Fruit fly (Drosophila melanogaster): ENCODE results near the gene CAH8.

CAH8 gene

DNA sequence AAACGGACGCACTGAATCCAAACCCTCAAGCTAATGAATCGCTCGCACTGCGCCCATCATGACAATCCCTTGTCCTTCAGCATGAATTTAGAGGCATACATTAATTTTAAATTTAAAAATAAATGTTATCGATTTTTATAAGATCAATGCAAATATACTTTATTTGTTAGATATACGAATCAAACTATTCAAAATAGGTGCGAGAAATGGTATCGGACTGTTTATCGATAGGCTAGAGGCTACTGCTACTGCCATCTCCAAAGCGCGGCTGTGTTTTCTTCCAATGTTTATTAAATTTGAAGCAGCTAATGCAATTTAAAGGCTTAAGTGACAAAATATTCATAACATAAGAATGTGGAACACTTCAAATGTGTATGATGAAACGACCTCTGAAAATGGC is 8.4 kb downstream of the CAH8 start, which contains the start of gene CG43342 (continued):
- no peak for TF ChIP-seq CG7271 (tag; optimal IDR thresholded peaks at IDR 0.05)
- no peak for TF ChIP-seq emc (GFP tag; optimal IDR thresholded peaks at IDR 0.05)
- no peak for TF ChIP-seq gem (tag; optimal IDR thresholded peaks at IDR 0.05)
- peak; percentile 89 for TF ChIP-seq tna (GFP tag; IDR thresholded peaks at IDR 0.05; ENCODE audit: partially characterized antibody)
- peak; percentile 82 for TF ChIP-seq CG14860 (GFP tag; IDR thresholded peaks at IDR 0.05; ENCODE audit: partially characterized antibody)
- TF ChIP-seq CG6254 (GFP tag; optimal IDR thresholded peaks at IDR 0.05): no peak
- TF ChIP-seq CG31388 (GFP tag; optimal IDR thresholded peaks at IDR 0.05): no peak
- peak; percentile 6 for TF ChIP-seq CG10267 (tag; optimal IDR thresholded peaks at IDR 0.05)
- TF ChIP-seq TFAM (GFP tag; optimal IDR thresholded peaks at IDR 0.05): no peak
- TF ChIP-seq pb (GFP tag; optimal IDR thresholded peaks at IDR 0.05): no peak
- TF ChIP-seq sna (GFP tag; IDR thresholded peaks at IDR 0.05; ENCODE audit: partially characterized antibody): peak; percentile 81
- no peak for TF ChIP-seq pan (optimal IDR thresholded peaks at IDR 0.05)
- no peak for TF ChIP-seq pan (GFP tag; optimal IDR thresholded peaks at IDR 0.05 in 1 of 2, IDR thresholded peaks at IDR 0.05 in 1 of 2)
- no peak for TF ChIP-seq CG2120 (GFP tag; optimal IDR thresholded peaks at IDR 0.05)
- TF ChIP-seq CG17359 (tag; optimal IDR thresholded peaks at IDR 0.05): no peak
- TF ChIP-seq CG1832 (GFP tag; optimal IDR thresholded peaks at IDR 0.05): no peak
- no peak for TF ChIP-seq slbo (GFP tag; IDR thresholded peaks at IDR 0.05)
- TF ChIP-seq B-H1 (GFP tag; IDR thresholded peaks at IDR 0.05): no peak
- TF ChIP-seq D (optimal IDR thresholded peaks at IDR 0.05): no peak
- TF ChIP-seq D (GFP tag; optimal IDR thresholded peaks at IDR 0.05): no peak
- no peak for TF ChIP-seq CG12104 (GFP tag; optimal IDR thresholded peaks at IDR 0.05)
- peak; percentile 76; the same call in 2 of the 3 replicates for TF ChIP-seq mld (GFP tag; IDR thresholded peaks at IDR 0.05; ENCODE audit: partially characterized antibody)
- peak; percentile 88 for TF ChIP-seq zen2 (GFP tag; IDR thresholded peaks at IDR 0.05; ENCODE audit: partially characterized antibody)
- no peak for TF ChIP-seq CG6813 (GFP tag; optimal IDR thresholded peaks at IDR 0.05)
- TF ChIP-seq C15 (GFP tag; IDR thresholded peaks at IDR 0.05): no peak
- TF ChIP-seq NC2β (GFP tag; optimal IDR thresholded peaks at IDR 0.05): no peak
- peak; percentile 83 for TF ChIP-seq Dref (GFP tag; IDR thresholded peaks at IDR 0.05)
- TF ChIP-seq ci (GFP tag; IDR thresholded peaks at IDR 0.05): no peak
- TF ChIP-seq Scr (GFP tag; IDR thresholded peaks at IDR 0.05; ENCODE audit: partially characterized antibody): peak; percentile 78
- TF ChIP-seq CG11398 (GFP tag; optimal IDR thresholded peaks at IDR 0.05): no peak
- TF ChIP-seq lola (GFP tag; optimal IDR thresholded peaks at IDR 0.05): no peak
- TF ChIP-seq ERR (GFP tag; optimal IDR thresholded peaks at IDR 0.05): no peak
- no peak for TF ChIP-seq Kr (GFP tag; optimal IDR thresholded peaks at IDR 0.05)
- TF ChIP-seq ac (GFP tag; optimal IDR thresholded peaks at IDR 0.05): no peak
- no peak for TF ChIP-seq CG16779 (GFP tag; IDR thresholded peaks at IDR 0.05)
- TF ChIP-seq Lpt (GFP tag; optimal IDR thresholded peaks at IDR 0.05): no peak
- no peak for TF ChIP-seq CG30431 (GFP tag; optimal IDR thresholded peaks at IDR 0.05)
- TF ChIP-seq vvl (GFP tag; IDR thresholded peaks at IDR 0.05): peak; percentile 17; the same call in 1 of the 2 replicates
- no peak for TF ChIP-seq CG30403 (GFP tag; optimal IDR thresholded peaks at IDR 0.05)
- TF ChIP-seq CG11560 (tag; IDR thresholded peaks at IDR 0.05): peak; percentile 71; the same call in 2 of the 3 replicates
- TF ChIP-seq dmrt99B (tag; optimal IDR thresholded peaks at IDR 0.05): no peak
- TF ChIP-seq amos (GFP tag; IDR thresholded peaks at IDR 0.05; ENCODE audit: partially characterized antibody): peak; percentile 77
- TF ChIP-seq repo (GFP tag; optimal IDR thresholded peaks at IDR 0.05): no peak
- TF ChIP-seq knrl (GFP tag; IDR thresholded peaks at IDR 0.05; ENCODE audit: partially characterized antibody): peak; percentile 68; the same call in 2 of the 3 replicates
- peak; percentile 72 for TF ChIP-seq BEAF-32 (GFP tag; optimal IDR thresholded peaks at IDR 0.05)
- peak; percentile 46 for TF ChIP-seq CG2712 (tag; optimal IDR thresholded peaks at IDR 0.05)
- TF ChIP-seq odd (GFP tag; optimal IDR thresholded peaks at IDR 0.05): no peak
- no peak for TF ChIP-seq al (GFP tag; IDR thresholded peaks at IDR 0.05)
- peak; percentile 92 for TF ChIP-seq HLH4C (GFP tag; IDR thresholded peaks at IDR 0.05; ENCODE audit: partially characterized antibody)
- TF ChIP-seq CG15696 (tag; optimal IDR thresholded peaks at IDR 0.05): no peak
- no peak for TF ChIP-seq CkIIα-i1 (GFP tag; IDR thresholded peaks at IDR 0.05)

All from whole organism, embryonic.